Fruit fly (Drosophila melanogaster) whole organism, wandering third instar larva: ENCODE data around the gene Setd3.

Experiments
- Abd-B ChIP-seq: fragments of >200 bp; optimal IDR thresholded peaks from 2 replicates; lab custom pipeline; 2017; ENCODE audit warnings: missing biosample characterization, missing genetic modification characterization
- CG32264 ChIP-seq: fragments of 200-800 bp; sonication (Bioruptor generic); optimal IDR thresholded peaks from 2 replicates; lab custom pipeline; 2016; ENCODE audit warnings: missing biosample characterization, missing genetic modification characterization
- CG9705 ChIP-seq: fragments of 200-800 bp; sonication (Bioruptor generic); optimal IDR thresholded peaks from 2 replicates; lab custom pipeline; 2018; ENCODE audit warnings: missing biosample characterization, mild to moderate bottlenecking, missing genetic modification characterization
- CrebA ChIP-seq: fragments of 200-800 bp; sonication (Bioruptor generic); optimal IDR thresholded peaks from 2 replicates; lab custom pipeline; 2016; ENCODE audit warnings: missing biosample characterization, mild to moderate bottlenecking, missing genetic modification characterization, borderline replicate concordance
- Dfd ChIP-seq: fragments of >200 bp; optimal IDR thresholded peaks from 2 replicates; lab custom pipeline; 2017; ENCODE audit warnings: missing biosample characterization, missing genetic modification characterization
- Dif ChIP-seq: fragments of 200-275, 200-300 bp; sonication (Bioruptor generic); optimal IDR thresholded peaks from 2 replicates; lab custom pipeline; 2018; ENCODE audit warnings: missing biosample characterization, missing genetic modification characterization; ENCODE audit not compliant: partially characterized antibody
- GATAd ChIP-seq: sonication (Bioruptor generic); optimal IDR thresholded peaks from 2 replicates; lab custom pipeline; 2016; ENCODE audit warnings: missing biosample characterization, missing genetic modification characterization
- HLH106 ChIP-seq: fragments of 200-800 bp; optimal IDR thresholded peaks from 3 replicates; lab custom pipeline; 2019; ENCODE audit warnings: missing biosample characterization, mild to moderate bottlenecking, missing genetic modification characterization, moderate library complexity
- Hnf4 ChIP-seq: fragments of 200-800 bp; sonication (Bioruptor generic); optimal IDR thresholded peaks from 2 replicates; lab custom pipeline; 2016; ENCODE audit warnings: missing biosample characterization, mild to moderate bottlenecking, missing genetic modification characterization
- Hr78 ChIP-seq: fragments of >200 bp; optimal IDR thresholded peaks from 2 replicates; lab custom pipeline; 2017; ENCODE audit warnings: missing biosample characterization, missing genetic modification characterization
- Hr83 ChIP-seq: fragments of 200-300 bp; sonication (Bioruptor generic); optimal IDR thresholded peaks from 2 replicates; lab custom pipeline; 2016; ENCODE audit warnings: missing biosample characterization, mild to moderate bottlenecking, missing genetic modification characterization, moderate library complexity; ENCODE audit not compliant: poor library complexity, severe bottlenecking
- Jra ChIP-seq: sonication (Bioruptor generic); optimal IDR thresholded peaks from 2 replicates; lab custom pipeline; 2016; ENCODE audit warnings: missing biosample characterization, missing genetic modification characterization
- Mio ChIP-seq: sonication (Bioruptor generic); optimal IDR thresholded peaks from 2 replicates; lab custom pipeline; 2016; ENCODE audit warnings: missing biosample characterization, missing genetic modification characterization
- Myc ChIP-seq: fragments of >200 bp; optimal IDR thresholded peaks from 2 replicates; lab custom pipeline; 2017
- N ChIP-seq: fragments of >200 bp; optimal IDR thresholded peaks from 2 replicates; lab custom pipeline; 2018; ENCODE audit warnings: missing biosample characterization, missing external identifiers, missing genetic modification characterization
- OdsH ChIP-seq: fragments of 200-800 bp; sonication (Bioruptor generic); optimal IDR thresholded peaks from 2 replicates; lab custom pipeline; 2016; ENCODE audit warnings: missing biosample characterization, mild to moderate bottlenecking, missing genetic modification characterization
- Rel ChIP-seq, 2 experiments: fragments of 200-800 bp; sonication (Bioruptor generic) in 1 of 2; optimal IDR thresholded peaks; 2 replicates in 1 of 2; 3 replicates in 1 of 2; lab custom pipeline; 2016 to 2019; ENCODE audit warnings: mild to moderate bottlenecking in 2 of 2, missing biosample characterization in 2 of 2, missing genetic modification characterization in 2 of 2, moderate library complexity in 1 of 2
- Sp1 ChIP-seq: fragments of 200-800 bp; sonication (Bioruptor generic); optimal IDR thresholded peaks from 3 replicates; lab custom pipeline; 2019; ENCODE audit warnings: missing biosample characterization, mild to moderate bottlenecking, missing genetic modification characterization, moderate library complexity
- Vsx2 ChIP-seq: fragments of 200-300, 225-300 bp; sonication (Bioruptor generic); optimal IDR thresholded peaks from 2 replicates; lab custom pipeline; 2018; ENCODE audit warnings: missing biosample characterization, missing genetic modification characterization; ENCODE audit not compliant: partially characterized antibody
- br ChIP-seq: fragments of 200-800 bp; sonication (Bioruptor generic); optimal IDR thresholded peaks from 2 replicates; lab custom pipeline; 2016; ENCODE audit warnings: missing biosample characterization, missing genetic modification characterization
- brk ChIP-seq: fragments of 200-800 bp; sonication (Bioruptor generic); optimal IDR thresholded peaks from 2 replicates; lab custom pipeline; 2016; ENCODE audit warnings: missing biosample characterization, mild to moderate bottlenecking, missing genetic modification characterization
- dl ChIP-seq, 2 experiments: fragments of 175-275, 200-275 bp in 1 of 2; fragments of 200-275 bp in 1 of 2; sonication (Bioruptor generic); optimal IDR thresholded peaks; lab custom pipeline; 2018; ENCODE audit warnings: mild to moderate bottlenecking in 2 of 2, missing biosample characterization in 2 of 2, missing genetic modification characterization in 2 of 2, moderate library complexity in 2 of 2; ENCODE audit not compliant: partially characterized antibody in 2 of 2, insufficient read depth in 1 of 2
- dmrt93B ChIP-seq: fragments of 200-800 bp; sonication (Bioruptor generic); optimal IDR thresholded peaks from 2 replicates; lab custom pipeline; 2018; ENCODE audit warnings: missing biosample characterization, mild to moderate bottlenecking, missing genetic modification characterization
- dsf ChIP-seq: sonication (Bioruptor generic); optimal IDR thresholded peaks from 2 replicates; lab custom pipeline; 2016; ENCODE audit warnings: missing biosample characterization, missing genetic modification characterization, borderline replicate concordance
- ey ChIP-seq: fragments of 200-800 bp; sonication (Bioruptor generic); optimal IDR thresholded peaks from 2 replicates; lab custom pipeline; 2016; ENCODE audit warnings: missing biosample characterization, missing genetic modification characterization
- foxo ChIP-seq, 2 experiments: fragments of 200-800 bp; sonication (Bioruptor generic); optimal IDR thresholded peaks; 2 replicates in 1 of 2; 3 replicates in 1 of 2; lab custom pipeline; 2016 to 2017; ENCODE audit warnings: missing biosample characterization in 2 of 2, missing genetic modification characterization in 2 of 2
- fru ChIP-seq: fragments of 200-800 bp; sonication (Bioruptor generic); optimal IDR thresholded peaks from 3 replicates; lab custom pipeline; 2016; ENCODE audit warnings: missing biosample characterization, mild to moderate bottlenecking, missing genetic modification characterization
- h ChIP-seq: fragments of 200-800 bp; sonication (Bioruptor generic); optimal IDR thresholded peaks from 3 replicates; lab custom pipeline; 2016; ENCODE audit warnings: missing biosample characterization, mild to moderate bottlenecking, missing genetic modification characterization
- jim ChIP-seq: fragments of 175-275, 200-325 bp; sonication (Bioruptor generic); optimal IDR thresholded peaks from 2 replicates; lab custom pipeline; 2016; ENCODE audit warnings: missing biosample characterization, mild to moderate bottlenecking, missing genetic modification characterization
- lola ChIP-seq: fragments of >200 bp; optimal IDR thresholded peaks from 2 replicates; lab custom pipeline; 2017; ENCODE audit warnings: missing biosample characterization, missing genetic modification characterization
- pan ChIP-seq: fragments of >200 bp; optimal IDR thresholded peaks from 2 replicates; lab custom pipeline; 2017
- psq ChIP-seq: fragments of 200-800 bp; sonication (Bioruptor generic); optimal IDR thresholded peaks from 3 replicates; lab custom pipeline; 2017; ENCODE audit warnings: missing biosample characterization, mild to moderate bottlenecking, missing genetic modification characterization, moderate library complexity
- rgr ChIP-seq: fragments of 200-800 bp; sonication (Bioruptor generic); optimal IDR thresholded peaks from 3 replicates; lab custom pipeline; 2016; ENCODE audit warnings: missing biosample characterization, mild to moderate bottlenecking, missing genetic modification characterization
- sage ChIP-seq: fragments of 200-800 bp; sonication (Bioruptor generic); optimal IDR thresholded peaks from 2 replicates; lab custom pipeline; 2016; ENCODE audit warnings: missing biosample characterization, mild to moderate bottlenecking, missing genetic modification characterization
- sv ChIP-seq: fragments of 200-800 bp; sonication (Bioruptor generic); optimal IDR thresholded peaks from 3 replicates; lab custom pipeline; 2016; ENCODE audit warnings: missing biosample characterization, missing genetic modification characterization
- tai ChIP-seq: sonication (Bioruptor generic); optimal IDR thresholded peaks from 2 replicates; lab custom pipeline; 2016; ENCODE audit warnings: missing biosample characterization, missing genetic modification characterization
- usp ChIP-seq: fragments of >200 bp; optimal IDR thresholded peaks from 2 replicates; lab custom pipeline; 2017; ENCODE audit warnings: missing biosample characterization, missing genetic modification characterization
- woc ChIP-seq: sonication (Bioruptor generic); optimal IDR thresholded peaks from 2 replicates; lab custom pipeline; 2016; ENCODE audit warnings: missing biosample characterization, mild to moderate bottlenecking, missing genetic modification characterization

The Setd3 gene

DNA sequence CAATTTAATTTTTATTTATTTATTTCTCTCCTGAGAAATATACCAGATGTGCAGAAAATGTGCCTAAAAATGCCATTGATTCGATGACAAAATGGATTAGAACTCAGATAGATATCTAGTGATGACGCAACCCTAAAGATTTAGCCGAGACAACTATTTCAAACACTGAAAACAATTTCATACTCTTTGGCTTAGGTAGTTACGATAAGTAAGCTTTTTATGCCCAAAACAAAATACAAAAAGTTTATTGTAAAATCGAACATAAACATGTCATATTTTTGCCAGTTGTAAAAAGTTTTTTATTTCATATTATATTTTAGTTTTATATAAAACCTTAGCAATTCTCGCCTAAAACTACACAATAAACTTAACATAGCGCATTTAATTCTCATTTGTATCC lies 4.8 kb upstream of the Setd3 start, which contains the start of gene CG3040:
CG3040 (minus strand) TSS at position 54 of the 400 bp plus-strand sequence.
- TF ChIP-seq N (no peak), CrebA (GFP tag; lab: Kevin White, UChicago) (no peak), dl (GFP tag; optimal IDR thresholded peaks at IDR 0.05; lab: Kevin White, UChicago; ENCODE audit: insufficient read depth in 1 of 2, partially characterized antibody in 2 of 2) (no peak), Abd-B (no peak), Dif (GFP tag; lab: Kevin White, UChicago) (no peak), Hr78 (GFP tag; lab: Kevin White, UChicago) (no peak), dmrt93B (GFP tag; lab: Kevin White, UChicago) (no peak), Jra (peak; percentile 6), Hnf4 (peak; percentile 36), psq (GFP tag; lab: Kevin White, UChicago) (no peak), dsf (GFP tag; lab: Kevin White, UChicago) (no peak), Dfd (GFP tag; lab: Kevin White, UChicago) (no peak), CG9705 (GFP tag; lab: Kevin White, UChicago) (no peak), usp (GFP tag; lab: Kevin White, UChicago) (no peak), fru (GFP tag; lab: Kevin White, UChicago) (peak; percentile 28), lola (no peak), OdsH (GFP tag; lab: Kevin White, UChicago) (no peak), sage (GFP tag; lab: Kevin White, UChicago) (no peak), rgr (GFP tag; lab: Kevin White, UChicago) (peak; percentile 30), br (no peak), Vsx2 (GFP tag; lab: Kevin White, UChicago) (no peak), Rel (GFP tag; optimal IDR thresholded peaks at IDR 0.05; lab: Kevin White, UChicago) (no peak), Rel (tag; optimal IDR thresholded peaks at IDR 0.05; lab: Kevin White, UChicago) (no peak), Sp1 (peak; percentile 26), h (GFP tag; lab: Kevin White, UChicago) (peak; percentile 23), Myc (no peak), jim (GFP tag; lab: Kevin White, UChicago) (no peak), ey (GFP tag; lab: Kevin White, UChicago) (no peak), Hr83 (GFP tag; lab: Kevin White, UChicago) (no peak), woc (GFP tag; lab: Kevin White, UChicago) (peak; percentile 1), pan (lab: Kevin White, UChicago) (no peak), foxo (GFP tag; optimal IDR thresholded peaks at IDR 0.05; lab: Kevin White, UChicago) (peak in 1 of 2 experiments; percentile 44), Mio (GFP tag; lab: Kevin White, UChicago) (no peak), sv (GFP tag; lab: Kevin White, UChicago) (peak; percentile 3), GATAd (GFP tag; lab: Kevin White, UChicago) (no peak), tai (GFP tag; lab: Kevin White, UChicago) (no peak), CG32264 (no peak), brk (GFP tag; lab: Kevin White, UChicago) (no peak), HLH106 (tag; lab: Kevin White, UChicago) (peak; percentile 15)

dm6 chrX:6969364-6970137 lies 1.0 kb upstream of the Setd3 start, which contains the start of gene CG4586:
CG4586 (plus strand) TSS chrX:6969918.
- TF ChIP-seq woc (GFP tag; lab: Kevin White, UChicago) (peak; percentile 91), br (peak; percentile 98), dsf (GFP tag; lab: Kevin White, UChicago) (peak; percentile 77), Myc (no peak), Rel (GFP tag; optimal IDR thresholded peaks at IDR 0.05; lab: Kevin White, UChicago) (peak; percentile 98), Rel (tag; optimal IDR thresholded peaks at IDR 0.05; lab: Kevin White, UChicago) (peak; percentile 77), Dif (GFP tag; lab: Kevin White, UChicago) (no peak), sv (GFP tag; lab: Kevin White, UChicago) (peak; percentile 89), Hr78 (GFP tag; lab: Kevin White, UChicago) (no peak), dl (GFP tag; optimal IDR thresholded peaks at IDR 0.05; lab: Kevin White, UChicago; ENCODE audit: insufficient read depth in 1 of 2, partially characterized antibody in 2 of 2) (no peak), psq (GFP tag; lab: Kevin White, UChicago) (peak; percentile 89), CrebA (GFP tag; lab: Kevin White, UChicago) (no peak), Sp1 (peak; percentile 96), jim (GFP tag; lab: Kevin White, UChicago) (peak; percentile 4), lola (no peak), dmrt93B (GFP tag; lab: Kevin White, UChicago) (peak; percentile 79), brk (GFP tag; lab: Kevin White, UChicago) (peak; percentile 92), sage (GFP tag; lab: Kevin White, UChicago) (peak; percentile 98), N (no peak), pan (lab: Kevin White, UChicago) (no peak), OdsH (GFP tag; lab: Kevin White, UChicago) (peak; percentile 95), Hnf4 (peak; percentile 95), HLH106 (tag; lab: Kevin White, UChicago) (peak; percentile 93), ey (GFP tag; lab: Kevin White, UChicago) (peak; percentile 95), foxo (GFP tag; optimal IDR thresholded peaks at IDR 0.05; lab: Kevin White, UChicago) (peak; percentile 93 to 95), fru (GFP tag; lab: Kevin White, UChicago) (peak; percentile 96), Abd-B (no peak), CG9705 (GFP tag; lab: Kevin White, UChicago) (peak; percentile 77), usp (GFP tag; lab: Kevin White, UChicago) (no peak), rgr (GFP tag; lab: Kevin White, UChicago) (peak; percentile 96), CG32264 (peak; percentile 94), Dfd (GFP tag; lab: Kevin White, UChicago) (no peak), GATAd (GFP tag; lab: Kevin White, UChicago) (peak; percentile 72), h (GFP tag; lab: Kevin White, UChicago) (peak; percentile 98), tai (GFP tag; lab: Kevin White, UChicago) (no peak), Vsx2 (GFP tag; lab: Kevin White, UChicago) (no peak), Mio (GFP tag; lab: Kevin White, UChicago) (peak; percentile 76), Jra (peak; percentile 88), Hr83 (GFP tag; lab: Kevin White, UChicago) (peak; percentile 88)
